Fruit fly (Drosophila melanogaster): ENCODE measurements around the gene Cdk5alpha.

The Cdk5alpha gene

dm6 chr2L:10276436-10276835 is 34.3 kb downstream of the Cdk5alpha start:
- TF ChIP-seq CG7045 (GFP tag; optimal IDR thresholded peaks at IDR 0.05) (peak; percentile 68), bab1 (GFP tag; optimal IDR thresholded peaks at IDR 0.05) (peak; percentile 63), Mnt (GFP tag; optimal IDR thresholded peaks at IDR 0.05) (no peak), CG12768 (GFP tag; optimal IDR thresholded peaks at IDR 0.05) (peak; percentile 29), CG7101 (tag; optimal IDR thresholded peaks at IDR 0.05) (peak; percentile 15), kay (GFP tag; ENCODE audit: borderline replicate concordance) (peak; percentile 45), ovo (GFP tag; optimal IDR thresholded peaks at IDR 0.05) (no peak), CG33017 (tag; optimal IDR thresholded peaks at IDR 0.05) (no peak), CG14711 (tag; optimal IDR thresholded peaks at IDR 0.05) (peak; percentile 64), CG11617 (GFP tag; optimal IDR thresholded peaks at IDR 0.05) (peak; percentile 50), tj (GFP tag; optimal IDR thresholded peaks at IDR 0.05) (peak; percentile 25)

dm6 chr2L:10272224-10272623 is 38.5 kb downstream of the Cdk5alpha start, which contains the start of gene trk:
Gene trk (minus strand): TSS chr2L:10272324.
- TF ChIP-seq CG7045 (GFP tag; optimal IDR thresholded peaks at IDR 0.05) (no peak), bab1 (GFP tag; optimal IDR thresholded peaks at IDR 0.05) (no peak), CG14711 (tag; optimal IDR thresholded peaks at IDR 0.05) (no peak), tj (GFP tag; optimal IDR thresholded peaks at IDR 0.05) (no peak), Crg-1 (GFP tag; optimal IDR thresholded peaks at IDR 0.05) (no peak), Hr96 (GFP tag; optimal IDR thresholded peaks at IDR 0.05) (no peak), CG12768 (GFP tag; optimal IDR thresholded peaks at IDR 0.05) (no peak), CG7101 (tag; optimal IDR thresholded peaks at IDR 0.05) (no peak), CG5204 (GFP tag; optimal IDR thresholded peaks at IDR 0.05) (no peak), pad (GFP tag; optimal IDR thresholded peaks at IDR 0.05) (no peak), Clk (GFP tag; optimal IDR thresholded peaks at IDR 0.05) (no peak), kay (GFP tag; ENCODE audit: borderline replicate concordance) (no peak), cnc (optimal IDR thresholded peaks at IDR 0.05) (no peak), Mnt (GFP tag; optimal IDR thresholded peaks at IDR 0.05) (no peak), CG1620 (GFP tag; optimal IDR thresholded peaks at IDR 0.05) (no peak)

dm6 chr2L:10269854-10270253 is 40.9 kb downstream of the Cdk5alpha start, which contains the start of gene Mulk:
Gene Mulk (plus strand): TSS chr2L:10270051.
- TF ChIP-seq tj (GFP tag; optimal IDR thresholded peaks at IDR 0.05) (no peak), Clk (GFP tag; optimal IDR thresholded peaks at IDR 0.05) (no peak), cic (GFP tag; optimal IDR thresholded peaks at IDR 0.05) (no peak), CG5204 (GFP tag; optimal IDR thresholded peaks at IDR 0.05) (no peak), Mnt (GFP tag; optimal IDR thresholded peaks at IDR 0.05) (no peak), bab1 (GFP tag; optimal IDR thresholded peaks at IDR 0.05) (no peak), pad (GFP tag; optimal IDR thresholded peaks at IDR 0.05) (no peak), CG14711 (tag; optimal IDR thresholded peaks at IDR 0.05) (no peak), CG1620 (GFP tag; optimal IDR thresholded peaks at IDR 0.05) (no peak), toe (GFP tag; optimal IDR thresholded peaks at IDR 0.05) (no peak)

- TF ChIP-seq tj (GFP tag; optimal IDR thresholded peaks at IDR 0.05): no peak
- TF ChIP-seq ovo (GFP tag; optimal IDR thresholded peaks at IDR 0.05): no peak
- TF ChIP-seq Mnt (GFP tag; optimal IDR thresholded peaks at IDR 0.05): no peak
- TF ChIP-seq kay (GFP tag; ENCODE audit: borderline replicate concordance): no peak
- TF ChIP-seq cnc (optimal IDR thresholded peaks at IDR 0.05): no peak
Observed at dm6 chr2L:10268688-10269087, 42.1 kb downstream of the Cdk5alpha start, which contains the start of gene CG4957. Gene CG4957 (plus strand): TSS chr2L:10268872.

dm6 chr2L:10266511-10266910 is 44.2 kb downstream of the Cdk5alpha start, which contains the start of gene CG4953:
Gene CG4953 (plus strand): TSS chr2L:10266703.
- no peak for TF ChIP-seq tj (GFP tag; optimal IDR thresholded peaks at IDR 0.05)
- TF ChIP-seq CG5204 (GFP tag; optimal IDR thresholded peaks at IDR 0.05): no peak
- TF ChIP-seq Mnt (GFP tag; optimal IDR thresholded peaks at IDR 0.05): no peak
- no peak for TF ChIP-seq CG7101 (tag; optimal IDR thresholded peaks at IDR 0.05)
- no peak for TF ChIP-seq CG11617 (GFP tag; optimal IDR thresholded peaks at IDR 0.05)
- TF ChIP-seq Clk (GFP tag; optimal IDR thresholded peaks at IDR 0.05): no peak

- TF ChIP-seq kay (GFP tag; ENCODE audit: borderline replicate concordance) (peak; percentile 41), cnc (optimal IDR thresholded peaks at IDR 0.05) (no peak), Mnt (GFP tag; optimal IDR thresholded peaks at IDR 0.05) (no peak), CG14711 (tag; optimal IDR thresholded peaks at IDR 0.05) (peak; percentile 37), CG7101 (tag; optimal IDR thresholded peaks at IDR 0.05) (peak; percentile 28), cic (GFP tag; optimal IDR thresholded peaks at IDR 0.05) (no peak)
Observed at dm6 chr2L:10265129-10265528, 45.6 kb downstream of the Cdk5alpha start, which contains the start of gene Mob3. Gene Mob3 (plus strand): TSS chr2L:10265336.

- TF ChIP-seq cnc (optimal IDR thresholded peaks at IDR 0.05): no peak
- TF ChIP-seq tj (GFP tag; optimal IDR thresholded peaks at IDR 0.05): no peak
- TF ChIP-seq CG7101 (tag; optimal IDR thresholded peaks at IDR 0.05): no peak
- TF ChIP-seq pad (GFP tag; optimal IDR thresholded peaks at IDR 0.05): no peak
- peak; percentile 75 for TF ChIP-seq kay (GFP tag; ENCODE audit: borderline replicate concordance)
- no peak for TF ChIP-seq CG33017 (tag; optimal IDR thresholded peaks at IDR 0.05)
- no peak for TF ChIP-seq CG5204 (GFP tag; optimal IDR thresholded peaks at IDR 0.05)
- TF ChIP-seq cic (GFP tag; optimal IDR thresholded peaks at IDR 0.05): no peak
- peak; percentile 46 for TF ChIP-seq bab1 (GFP tag; optimal IDR thresholded peaks at IDR 0.05)
- TF ChIP-seq Hr96 (GFP tag; optimal IDR thresholded peaks at IDR 0.05): no peak
- TF ChIP-seq Clk (GFP tag; optimal IDR thresholded peaks at IDR 0.05): no peak
- TF ChIP-seq CG7045 (GFP tag; optimal IDR thresholded peaks at IDR 0.05): no peak
- no peak for TF ChIP-seq Crg-1 (GFP tag; optimal IDR thresholded peaks at IDR 0.05)
- TF ChIP-seq CG14711 (tag; optimal IDR thresholded peaks at IDR 0.05): peak; percentile 20
- no peak for TF ChIP-seq CG1620 (GFP tag; optimal IDR thresholded peaks at IDR 0.05)
Observed at dm6 chr2L:10263830-10264634, 46.7 kb downstream of the Cdk5alpha start, which contains the start of gene REPTOR-BP. Gene REPTOR-BP (plus strand): TSS chr2L:10264125.
